Fruit fly (Drosophila melanogaster) whole organism, pupa: Measurements from ENCODE around the gene CG34174.

ENCODE experiments used
- CG14655 ChIP-seq: fragments of 200-800 bp; sonication (Bioruptor generic); optimal IDR thresholded peaks from 3 replicates; lab custom pipeline; 2017; ENCODE audit warnings: mild to moderate bottlenecking, missing biosample characterization, missing genetic modification reagents, missing genetic modification characterization
- CG15710 ChIP-seq: fragments of 200-800 bp; sonication (Bioruptor generic); optimal IDR thresholded peaks from 2 replicates; lab custom pipeline; 2018; ENCODE audit warnings: missing biosample characterization, mild to moderate bottlenecking, missing genetic modification characterization, moderate library complexity
- D1 ChIP-seq: fragments of 200-800 bp; sonication (Bioruptor generic); optimal IDR thresholded peaks from 2 replicates; lab custom pipeline; 2018; ENCODE audit warnings: missing biosample characterization, mild to moderate bottlenecking, missing genetic modification characterization, moderate library complexity
- EcR ChIP-seq: fragments of 200-800 bp; sonication (Bioruptor generic); optimal IDR thresholded peaks from 3 replicates; lab custom pipeline; 2019; ENCODE audit warnings: missing biosample characterization, missing genetic modification characterization, mild to moderate bottlenecking, moderate library complexity, missing genetic modification reagents
- Pif1B ChIP-seq: fragments of 200-800 bp; sonication (Bioruptor generic); optimal IDR thresholded peaks from 3 replicates; lab custom pipeline; 2016; ENCODE audit warnings: missing biosample characterization, missing genetic modification characterization
- fd96Ca ChIP-seq: fragments of 200-800 bp; sonication (Bioruptor generic); IDR thresholded peaks from 3 replicates; pipeline ENCODE4 v1.3.6; 2022; ENCODE audit warnings: missing biosample characterization, missing genetic modification characterization
- gl ChIP-seq: fragments of 200-800 bp; sonication (Bioruptor generic); optimal IDR thresholded peaks from 2 replicates; lab custom pipeline; 2018; ENCODE audit warnings: missing biosample characterization, mild to moderate bottlenecking, missing genetic modification characterization
- rn ChIP-seq: fragments of 200-800 bp; sonication (Bioruptor generic); IDR thresholded peaks from 2 replicates; pipeline ENCODE4 v1.3.6; 2022; ENCODE audit warnings: missing biosample characterization, missing genetic modification characterization

- no peak for TF ChIP-seq fd96Ca (GFP tag; lab: Robert Waterston, UW)
- no peak for TF ChIP-seq EcR (GFP tag; lab: Kevin White, UChicago)
- TF ChIP-seq rn (GFP tag; lab: Robert Waterston, UW): no peak
- no peak for TF ChIP-seq CG14655 (GFP tag; lab: Kevin White, UChicago)
- no peak for TF ChIP-seq CG15710
- no peak for TF ChIP-seq gl (tag; lab: Kevin White, UChicago)
- TF ChIP-seq D1 (tag; lab: Kevin White, UChicago): no peak
- TF ChIP-seq Pif1B (GFP tag; lab: Kevin White, UChicago): no peak
Observed at dm6 chr2L:2187411-2187810, 26.7 kb upstream of the CG34174 start.
